Fruit fly (Drosophila melanogaster) whole organism: ENCODE measurements around the gene Or22a.

Experiments
- CG8478 ChIP-seq: fragments of >200 bp; optimal IDR thresholded peaks from 2 replicates; lab custom pipeline; 2018; ENCODE audit warnings: inconsistent platforms
- psq ChIP-seq: fragments of >200 bp; optimal IDR thresholded peaks from 2 replicates; lab custom pipeline; 2017
- usp ChIP-seq: fragments of >200 bp; optimal IDR thresholded peaks from 2 replicates; lab custom pipeline; 2017; ENCODE audit warnings: missing biosample characterization, missing genetic modification characterization, mixed read lengths

dm6 chr2L:1504288-1504687, 16.0 kb upstream of the Or22a start:
- TF ChIP-seq CG8478 (lab: Kevin White, UChicago): no peak
- TF ChIP-seq psq (lab: Kevin White, UChicago): no peak
- TF ChIP-seq usp: no peak
